Worm (Caenorhabditis elegans) whole organism, midembryonic: ENCODE results near the gene F19D8.2.

Experiments
- T22C8.4 ChIP-seq: fragments of 200-800 bp; sonication (Bioruptor generic); IDR thresholded peaks from 2 replicates; pipeline ENCODE4 v1.3.6; 2022; ENCODE audit warnings: missing genetic modification characterization, missing compliant biosample characterization
- cog-1 ChIP-seq: sonication (generic microtip); optimal IDR thresholded peaks from 2 replicates; lab custom pipeline; 2016; ENCODE audit warnings: missing genetic modification characterization, missing compliant biosample characterization
- flt-1 ChIP-seq: fragments of 200-800 bp; sonication (Bioruptor generic); IDR thresholded peaks from 2 replicates; pipeline ENCODE4 v1.3.6; 2022; ENCODE audit warnings: missing genetic modification characterization, missing compliant biosample characterization
- klf-2 ChIP-seq: fragments of 200-800 bp; sonication (Bioruptor generic); conservative IDR thresholded peaks from 2 replicates; pipeline ENCODE4 v1.3.6; 2022; ENCODE audit warnings: missing genetic modification reagents, missing genetic modification characterization, missing compliant biosample characterization
- med-1 ChIP-seq: sonication (generic microtip); optimal IDR thresholded peaks from 2 replicates; lab custom pipeline; 2017; ENCODE audit warnings: missing genetic modification characterization, mild to moderate bottlenecking, missing compliant biosample characterization, antibody characterized with exemption, missing genetic modification reagents; ENCODE audit not compliant: insufficient read depth
- ref-1 ChIP-seq: fragments of 200-800 bp; sonication (Bioruptor generic); conservative IDR thresholded peaks from 2 replicates; pipeline ENCODE4 v1.3.6; 2022; ENCODE audit warnings: missing genetic modification reagents, missing genetic modification characterization, missing compliant biosample characterization
- tab-1 ChIP-seq: fragments of 200-800 bp; sonication (Bioruptor generic); IDR thresholded peaks from 2 replicates; pipeline ENCODE4 v1.3.6; 2022; ENCODE audit warnings: missing genetic modification characterization, missing compliant biosample characterization
- ztf-23 ChIP-seq: fragments of 200-800 bp; sonication (Bioruptor generic); IDR thresholded peaks from 2 replicates; pipeline ENCODE4 v1.3.6; 2022; ENCODE audit warnings: missing genetic modification reagents, missing genetic modification characterization, missing compliant biosample characterization
- ztf-29 ChIP-seq: fragments of 200-800 bp; sonication (Bioruptor generic); IDR thresholded peaks from 2 replicates; pipeline ENCODE4 v1.3.6; 2022; ENCODE audit warnings: missing genetic modification reagents, missing genetic modification characterization, missing compliant biosample characterization

DNA sequence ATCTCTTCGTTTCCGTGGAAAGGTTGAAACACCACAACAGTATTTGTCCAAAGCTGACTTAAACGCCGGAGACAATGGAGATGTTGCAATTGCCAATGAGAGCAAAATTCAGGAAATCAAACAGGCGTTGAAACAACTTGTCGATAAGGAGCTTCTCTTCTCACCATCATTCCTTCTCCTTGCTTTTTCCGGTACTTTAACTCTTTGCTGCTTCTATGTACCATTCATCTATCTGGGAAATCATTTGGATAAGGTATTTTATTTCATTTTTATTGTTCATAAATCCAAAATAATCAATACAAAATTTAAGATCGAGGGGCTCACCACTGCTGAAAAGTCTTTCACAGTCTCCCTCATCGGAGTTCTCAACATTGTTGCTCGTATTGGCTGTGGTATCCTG is 21.7 kb downstream of the F19D8.2 start:
- TF ChIP-seq T22C8.4 (GFP tag; lab: Robert Waterston, UW) (no peak), med-1 (no peak), ztf-29 (no peak), ref-1 (GFP tag; lab: Robert Waterston, UW) (no peak), ztf-23 (GFP tag; lab: Robert Waterston, UW) (no peak), tab-1 (no peak), klf-2 (no peak), cog-1 (tag; lab: Kevin White, UChicago) (no peak), flt-1 (GFP tag; lab: Robert Waterston, UW) (no peak)
